Worm (Caenorhabditis elegans) whole organism, L4 larva: ENCODE data around the gene cyp-25A3.

Experiments
- F10B5.3 ChIP-seq: sonication (generic microtip); optimal IDR thresholded peaks from 2 replicates; lab custom pipeline; 2016; ENCODE audit warnings: mild to moderate bottlenecking, missing genetic modification characterization, missing compliant biosample characterization
- F37D6.2 ChIP-seq: sonication (generic microtip); optimal IDR thresholded peaks from 2 replicates; lab custom pipeline; 2016; ENCODE audit warnings: mild to moderate bottlenecking, missing genetic modification characterization, missing compliant biosample characterization
- T20F7.1 ChIP-seq: fragments of 200-800 bp; sonication (Bioruptor generic); optimal IDR thresholded peaks from 2 replicates; lab custom pipeline; 2018; ENCODE audit warnings: mild to moderate bottlenecking, missing genetic modification characterization, missing compliant biosample characterization
- T26A8.4 ChIP-seq: fragments of 200-800 bp; sonication (Bioruptor generic); IDR thresholded peaks from 2 replicates; pipeline ENCODE4 v1.3.6; 2022; ENCODE audit warnings: missing genetic modification characterization, missing compliant biosample characterization
- ZK337.2 ChIP-seq: fragments of 200-800 bp; sonication (Bioruptor generic); IDR thresholded peaks from 2 replicates; pipeline ENCODE4 v1.3.6; 2022; ENCODE audit warnings: missing genetic modification reagents, missing genetic modification characterization, missing compliant biosample characterization
- ZK546.5 ChIP-seq, 2 experiments: sonication (generic microtip); optimal IDR thresholded peaks; 2 replicates each; lab custom pipeline; 2017; ENCODE audit warnings: missing biosample characterization in 2 of 2, missing genetic modification characterization in 2 of 2
- aha-1 ChIP-seq: fragments of 150-350 bp; peaks from one replicate; lab custom pipeline; 2014; ENCODE audit warnings: missing biosample characterization, missing genetic modification characterization
- attf-4 ChIP-seq: sonication (generic microtip); optimal IDR thresholded peaks from 3 replicates; lab custom pipeline; 2017; ENCODE audit warnings: missing biosample characterization, missing genetic modification characterization
- ceh-20 ChIP-seq: fragments of 200-800 bp; sonication (Bioruptor generic); IDR thresholded peaks from 2 replicates; pipeline ENCODE4 v1.3.6; 2022; ENCODE audit warnings: missing genetic modification reagents, missing genetic modification characterization, missing compliant biosample characterization
- ceh-44 ChIP-seq: fragments of 200-800 bp; sonication (Bioruptor generic); IDR thresholded peaks from 2 replicates; pipeline ENCODE4 v1.3.6; 2022; ENCODE audit warnings: missing genetic modification reagents, missing genetic modification characterization, missing compliant biosample characterization
- cey-2 ChIP-seq: sonication (generic microtip); optimal IDR thresholded peaks from 3 replicates; lab custom pipeline; 2017; ENCODE audit warnings: missing genetic modification characterization, mild to moderate bottlenecking, missing compliant biosample characterization, antibody characterized with exemption, borderline replicate concordance; ENCODE audit not compliant: insufficient read depth
- daf-12 ChIP-seq: fragments of 150-350 bp; optimal IDR thresholded peaks from 2 replicates; lab custom pipeline; 2014; ENCODE audit warnings: missing biosample characterization, missing genetic modification reagents, missing genetic modification characterization
- daf-16 ChIP-seq, 3 experiments: sonication (generic microtip); optimal IDR thresholded peaks; 2 replicates each; lab custom pipeline; 2016 to 2017; ENCODE audit warnings: missing genetic modification characterization in 3 of 3, missing genetic modification reagents in 3 of 3, mild to moderate bottlenecking in 2 of 3, missing compliant biosample characterization in 2 of 3, missing biosample characterization in 1 of 3, moderate library complexity in 1 of 3
- duxl-1 ChIP-seq: sonication (generic microtip); optimal IDR thresholded peaks from 2 replicates; lab custom pipeline; 2016; ENCODE audit warnings: mild to moderate bottlenecking, missing genetic modification characterization, moderate library complexity, missing compliant biosample characterization; ENCODE audit not compliant: poor library complexity
- dve-1 ChIP-seq: sonication (generic microtip); optimal IDR thresholded peaks from 2 replicates; lab custom pipeline; 2017; ENCODE audit warnings: antibody characterized with exemption, mild to moderate bottlenecking, missing genetic modification characterization, missing compliant biosample characterization; ENCODE audit not compliant: insufficient read depth
- fkh-10 ChIP-seq: fragments of 150-350 bp; optimal IDR thresholded peaks from 2 replicates; lab custom pipeline; 2014; ENCODE audit warnings: missing biosample characterization, missing genetic modification reagents, missing genetic modification characterization
- gei-8 ChIP-seq: fragments of 200-800 bp; sonication (Bioruptor generic); optimal IDR thresholded peaks from 2 replicates; lab custom pipeline; 2018; ENCODE audit warnings: mild to moderate bottlenecking, missing genetic modification characterization, missing compliant biosample characterization
- hlh-11 ChIP-seq: fragments of 200-800 bp; sonication (Bioruptor generic); optimal IDR thresholded peaks from 2 replicates; lab custom pipeline; 2018; ENCODE audit warnings: mild to moderate bottlenecking, missing genetic modification characterization, missing compliant biosample characterization
- lin-1 ChIP-seq: fragments of 200-800 bp; sonication (Bioruptor generic); IDR thresholded peaks from 2 replicates; pipeline ENCODE4 v1.3.6; 2022; ENCODE audit warnings: missing genetic modification reagents, missing genetic modification characterization, missing compliant biosample characterization
- lin-15B ChIP-seq: fragments of 150-350 bp; sonication (generic microtip); optimal IDR thresholded peaks from 3 replicates; lab custom pipeline; 2014; ENCODE audit warnings: missing biosample characterization, missing genetic modification characterization
- lin-29 ChIP-seq: fragments of 200-800 bp; sonication (Bioruptor generic); IDR thresholded peaks from 2 replicates; pipeline ENCODE4 v1.3.6; 2022; ENCODE audit warnings: missing genetic modification reagents, missing genetic modification characterization, missing compliant biosample characterization
- lin-38 ChIP-seq: fragments of 200-800 bp; sonication (Bioruptor generic); IDR thresholded peaks from 2 replicates; pipeline ENCODE4 v1.3.6; 2022; ENCODE audit warnings: missing genetic modification reagents, missing genetic modification characterization, missing compliant biosample characterization
- mdl-1 ChIP-seq, 2 experiments: fragments of 150-350 bp in 1 of 2; sonication (generic microtip) in 1 of 2; optimal IDR thresholded peaks; 2 replicates each; lab custom pipeline; 2014 to 2017; ENCODE audit warnings: missing biosample characterization in 2 of 2, missing genetic modification characterization in 2 of 2
- mdt-29 ChIP-seq: fragments of 200-800 bp; sonication (Bioruptor generic); IDR thresholded peaks from 2 replicates; pipeline ENCODE4 v1.3.6; 2022; ENCODE audit warnings: missing genetic modification reagents, missing genetic modification characterization, missing compliant biosample characterization
- mxl-3 ChIP-seq: fragments of 200-800 bp; sonication (Bioruptor generic); optimal IDR thresholded peaks from 2 replicates; lab custom pipeline; 2018; ENCODE audit warnings: mild to moderate bottlenecking, missing genetic modification characterization, missing compliant biosample characterization
- nhr-102 ChIP-seq: sonication (generic microtip); optimal IDR thresholded peaks from 2 replicates; lab custom pipeline; 2016; ENCODE audit warnings: mild to moderate bottlenecking, missing genetic modification characterization, moderate library complexity, missing compliant biosample characterization
- nhr-28 ChIP-seq: fragments of 150-350 bp; optimal IDR thresholded peaks from 2 replicates; lab custom pipeline; 2014; ENCODE audit warnings: missing biosample characterization, missing genetic modification characterization
- nhr-41 ChIP-seq: fragments of 200-800 bp; sonication (Bioruptor generic); IDR thresholded peaks from 2 replicates; pipeline ENCODE4 v1.3.6; 2022; ENCODE audit warnings: missing genetic modification reagents, missing genetic modification characterization, missing compliant biosample characterization
- php-3 ChIP-seq: fragments of 200-800 bp; sonication (Bioruptor generic); IDR thresholded peaks from 2 replicates; pipeline ENCODE4 v1.3.6; 2022; ENCODE audit warnings: missing genetic modification reagents, missing genetic modification characterization, missing compliant biosample characterization
- pqm-1 ChIP-seq: sonication (generic microtip); optimal IDR thresholded peaks from 2 replicates; lab custom pipeline; 2017; ENCODE audit warnings: missing biosample characterization, missing genetic modification characterization
- rbr-2 ChIP-seq: sonication (generic microtip); optimal IDR thresholded peaks from 2 replicates; lab custom pipeline; 2016; ENCODE audit warnings: missing genotype, missing genetic modification characterization, missing compliant biosample characterization
- snpc-1.2 ChIP-seq: fragments of 200-800 bp; sonication (Bioruptor generic); IDR thresholded peaks from 2 replicates; pipeline ENCODE4 v1.3.6; 2022; ENCODE audit warnings: missing genetic modification reagents, missing genetic modification characterization, missing compliant biosample characterization
- tra-1 ChIP-seq: fragments of 200-800 bp; sonication (Bioruptor generic); IDR thresholded peaks from 2 replicates; pipeline ENCODE4 v1.3.6; 2022; ENCODE audit warnings: missing genetic modification reagents, missing genetic modification characterization, missing compliant biosample characterization
- unc-62 ChIP-seq, 3 experiments: fragments of 150-350 bp in 1 of 3; sonication (generic microtip); optimal IDR thresholded peaks in 2 of 3; peaks in 1 of 3; 1 replicate in 1 of 3; 2 replicates in 2 of 3; lab custom pipeline; 2014 to 2017; ENCODE audit warnings: missing biosample characterization in 3 of 3, missing genetic modification characterization in 3 of 3, missing genetic modification reagents in 3 of 3, missing genotype in 1 of 3
- zag-1 ChIP-seq: fragments of 150-350 bp; optimal IDR thresholded peaks from 2 replicates; lab custom pipeline; 2014; ENCODE audit warnings: missing biosample characterization, missing genetic modification characterization
- zip-11 ChIP-seq: fragments of 200-800 bp; sonication (Bioruptor generic); IDR thresholded peaks from 2 replicates; pipeline ENCODE4 v1.3.6; 2022; ENCODE audit warnings: missing genetic modification characterization, missing compliant biosample characterization

The cyp-25A3 gene

DNA sequence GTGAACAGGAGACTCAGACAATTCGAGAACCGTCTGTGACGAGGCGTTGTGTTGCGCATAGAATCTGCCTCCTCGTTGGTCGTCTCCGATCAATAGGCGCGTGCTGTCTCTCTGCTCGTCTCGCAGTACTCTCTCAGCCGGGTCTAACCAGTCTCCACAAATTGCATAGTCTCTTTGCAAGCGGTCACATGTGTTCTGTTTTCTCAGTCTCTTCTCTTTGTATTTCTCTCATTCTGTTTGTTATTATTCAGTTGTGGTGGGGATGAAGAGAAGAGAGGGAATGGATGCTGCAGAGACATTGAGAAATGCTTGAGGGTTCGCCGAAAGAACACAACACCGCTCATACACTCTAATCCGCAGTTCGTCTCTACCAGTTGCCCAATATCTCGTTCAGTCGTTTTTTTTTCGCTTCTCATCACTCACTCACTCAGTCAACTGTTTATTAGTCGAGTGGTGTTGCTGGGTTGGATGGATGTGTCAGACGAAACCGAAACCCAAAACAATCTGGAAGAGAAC, 38.1 kb downstream of the cyp-25A3 start (continued):
- TF ChIP-seq php-3 (GFP tag; lab: Robert Waterston, UW) (peak; percentile 72), fkh-10 (GFP tag; lab: Kevin White, UChicago) (peak; percentile 97), hlh-11 (tag; lab: Kevin White, UChicago) (peak; percentile 99), daf-12 (no peak), zip-11 (GFP tag; lab: Robert Waterston, UW) (no peak), F10B5.3 (peak; percentile 29), lin-15B (tag; lab: Kevin White, UChicago) (no peak), ZK546.5 (tag; optimal IDR thresholded peaks at IDR 0.05; lab: Kevin White, UChicago) (no peak), mdl-1 (tag; optimal IDR thresholded peaks at IDR 0.05; lab: Kevin White, UChicago) (peak; percentile 99 to 100), nhr-102 (tag; lab: Kevin White, UChicago) (peak; percentile 83), lin-1 (GFP tag; lab: Robert Waterston, UW) (peak; percentile 36), aha-1 (tag; lab: Kevin White, UChicago) (peak; percentile 100), nhr-41 (no peak), zag-1 (tag; lab: Kevin White, UChicago) (peak; percentile 86), attf-4 (no peak), cey-2 (tag; lab: Kevin White, UChicago) (peak; percentile 70), T26A8.4 (GFP tag; lab: Robert Waterston, UW) (peak; percentile 93), mdt-29 (GFP tag; lab: Robert Waterston, UW) (peak; percentile 86)
- TF ChIP-seq, all 104 proteins: peak for 73

DNA sequence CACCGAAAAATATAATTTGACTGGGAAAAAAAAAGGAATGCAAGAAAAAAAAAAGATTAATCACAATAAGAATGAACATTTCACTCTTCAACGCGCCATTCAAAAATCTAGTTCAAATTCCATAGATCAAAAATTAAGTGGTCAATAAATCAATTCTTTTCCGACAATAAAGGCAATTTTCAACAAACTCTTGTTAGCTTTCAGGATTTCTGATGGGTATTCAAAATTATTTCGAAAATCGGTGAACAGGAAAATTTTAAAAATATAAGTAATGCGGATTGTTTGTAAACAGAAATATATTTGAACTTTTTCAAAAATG, 38.6 kb downstream of the cyp-25A3 start:
- no peak for TF ChIP-seq ceh-44
- no peak for TF ChIP-seq hlh-11 (tag; lab: Kevin White, UChicago)
- TF ChIP-seq F10B5.3, result no peak
- no peak for TF ChIP-seq snpc-1.2
- no peak for TF ChIP-seq gei-8 (GFP tag; lab: Kevin White, UChicago)
- no peak for TF ChIP-seq T20F7.1 (GFP tag; lab: Kevin White, UChicago)
- no peak for TF ChIP-seq T26A8.4 (GFP tag; lab: Robert Waterston, UW)
- no peak for TF ChIP-seq duxl-1 (tag; lab: Kevin White, UChicago)
- no peak for TF ChIP-seq rbr-2 (tag; lab: Kevin White, UChicago)
- no peak for TF ChIP-seq tra-1 (GFP tag; lab: Robert Waterston, UW)
- no peak for TF ChIP-seq lin-1 (GFP tag; lab: Robert Waterston, UW)

DNA sequence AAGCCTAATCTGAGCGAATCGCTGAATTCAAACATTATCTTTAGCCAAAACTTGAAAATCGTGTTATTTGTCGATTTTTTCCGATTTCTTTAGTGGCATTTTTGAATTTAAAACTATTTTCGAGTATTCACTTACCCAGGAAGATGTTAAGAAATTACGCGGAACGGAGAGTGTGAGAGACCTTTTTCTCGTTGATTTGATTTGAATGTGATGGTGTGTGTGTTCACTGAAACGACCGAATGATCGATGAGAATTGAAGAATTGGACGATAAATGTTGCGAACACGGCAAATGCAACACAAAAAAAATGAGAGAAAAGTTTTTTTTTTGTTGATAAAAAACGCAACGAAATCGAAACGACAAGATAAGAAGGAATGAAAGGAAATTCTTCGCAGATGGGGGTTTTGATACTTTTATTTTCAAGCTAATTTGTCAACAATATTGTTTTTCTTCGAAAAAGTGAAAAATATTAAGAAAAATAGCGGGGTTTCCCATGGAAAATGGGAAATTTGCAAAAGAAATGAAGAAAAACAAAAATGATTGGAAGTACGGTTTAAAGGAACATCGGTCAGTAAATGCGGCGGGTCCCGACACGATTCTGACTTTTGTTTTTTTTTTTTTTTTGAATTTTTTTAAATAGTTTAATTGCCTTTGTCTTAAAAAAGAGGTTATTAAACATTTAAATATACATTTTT, 39.1 kb downstream of the cyp-25A3 start, which contains the start of gene mtm-3:
mtm-3 (minus strand) TSS at position 228 of the 694 bp plus-strand sequence.
- peak; percentile 26 for TF ChIP-seq pqm-1 (tag; lab: Kevin White, UChicago)
- TF ChIP-seq mxl-3 (GFP tag; lab: Kevin White, UChicago), result peak; percentile 33
- no peak for TF ChIP-seq mdl-1 (tag; optimal IDR thresholded peaks at IDR 0.05; lab: Kevin White, UChicago)
- TF ChIP-seq unc-62 (GFP tag; optimal IDR thresholded peaks at IDR 0.05 in 1 of 2; lab: Kevin White, UChicago), result peak in 1 of 2 experiments; percentile 90
- no peak for TF ChIP-seq unc-62 (tag; optimal IDR thresholded peaks at IDR 0.05; lab: Kevin White, UChicago)
- TF ChIP-seq ceh-44, result no peak
- no peak for TF ChIP-seq T26A8.4 (GFP tag; lab: Robert Waterston, UW)
- no peak for TF ChIP-seq lin-29 (GFP tag; lab: Robert Waterston, UW)
- TF ChIP-seq dve-1 (tag; lab: Kevin White, UChicago), result peak; percentile 36
- TF ChIP-seq hlh-11 (tag; lab: Kevin White, UChicago), result peak; percentile 23
- peak; percentile 83 for TF ChIP-seq aha-1 (tag; lab: Kevin White, UChicago)
- TF ChIP-seq daf-16 (GFP tag; optimal IDR thresholded peaks at IDR 0.05; lab: Kevin White, UChicago), result no peak
- TF ChIP-seq daf-16 (tag; optimal IDR thresholded peaks at IDR 0.05; lab: Kevin White, UChicago), result peak; percentile 68
- TF ChIP-seq F37D6.2 (tag; lab: Kevin White, UChicago), result no peak
- no peak for TF ChIP-seq ceh-20 (GFP tag; lab: Robert Waterston, UW)
- TF ChIP-seq lin-38 (GFP tag; lab: Robert Waterston, UW), result no peak
- peak; percentile 27 for TF ChIP-seq nhr-28 (tag; lab: Kevin White, UChicago)
- no peak for TF ChIP-seq ZK337.2 (GFP tag; lab: Robert Waterston, UW)
- TF ChIP-seq, all 104 proteins: peak for 8
